Fruit fly (Drosophila melanogaster) whole organism, embryonic: ENCODE data around the gene Trs23.

Experiments used
- Bgb ChIP-seq: fragments of 200-800 bp; sonication (Bioruptor generic); IDR thresholded peaks from 2 replicates; pipeline ENCODE4 v1.3.6; 2022; ENCODE audit warnings: missing biosample characterization, missing genetic modification characterization; ENCODE audit not compliant: partially characterized antibody
- Bteb2 ChIP-seq: fragments of 200-800 bp; sonication (Bioruptor generic); optimal IDR thresholded peaks from 2 replicates; lab custom pipeline; 2016; ENCODE audit warnings: missing biosample characterization, missing genetic modification characterization
- CG1024 ChIP-seq: fragments of 200-800 bp; sonication (Bioruptor generic); IDR thresholded peaks from 2 replicates; pipeline ENCODE4 v1.3.6; 2022; ENCODE audit warnings: missing biosample characterization, missing genetic modification characterization
- CG10959 ChIP-seq: fragments of 200-800 bp; sonication (Bioruptor generic); IDR thresholded peaks from 2 replicates; pipeline ENCODE4 v1.3.6; 2022; ENCODE audit warnings: missing biosample characterization, missing genetic modification characterization
- CG11093 ChIP-seq: fragments of 200-800 bp; sonication (Bioruptor generic); IDR thresholded peaks from 3 replicates; pipeline ENCODE4 v1.3.6; 2022; ENCODE audit warnings: missing biosample characterization, missing genetic modification characterization
- CG11247 ChIP-seq: fragments of 200-800 bp; sonication (Bioruptor generic); IDR thresholded peaks from 2 replicates; pipeline ENCODE4 v1.3.6; 2022; ENCODE audit warnings: missing biosample characterization, missing genetic modification characterization
- CG11398 ChIP-seq: fragments of 200-800 bp; sonication (Bioruptor generic); optimal IDR thresholded peaks from 2 replicates; lab custom pipeline; 2016; ENCODE audit warnings: missing biosample characterization, missing genetic modification characterization
- CG12155 ChIP-seq: fragments of 200-800 bp; sonication (Bioruptor generic); optimal IDR thresholded peaks from 3 replicates; lab custom pipeline; 2016; ENCODE audit warnings: missing biosample characterization, missing genetic modification characterization
- CG12219 ChIP-seq: fragments of 200-800 bp; sonication (Bioruptor generic); optimal IDR thresholded peaks from 3 replicates; lab custom pipeline; 2018; ENCODE audit warnings: missing biosample characterization, mild to moderate bottlenecking, missing genetic modification characterization
- CG12299 ChIP-seq: fragments of 200-800 bp; sonication (Bioruptor generic); optimal IDR thresholded peaks from 2 replicates; lab custom pipeline; 2018; ENCODE audit warnings: missing biosample characterization, mild to moderate bottlenecking, missing genetic modification characterization
- CG13287 ChIP-seq: fragments of 200-800 bp; sonication (Bioruptor generic); IDR thresholded peaks from 2 replicates; pipeline ENCODE4 v1.3.6; 2022; ENCODE audit warnings: missing biosample characterization, missing genetic modification characterization; ENCODE audit not compliant: partially characterized antibody
- CG13424 ChIP-seq: fragments of 200-800 bp; sonication (Bioruptor generic); optimal IDR thresholded peaks from 2 replicates; lab custom pipeline; 2019; ENCODE audit warnings: missing biosample characterization, mild to moderate bottlenecking, missing genetic modification characterization, moderate library complexity
- CG15696 ChIP-seq: fragments of 200-800 bp; sonication (Bioruptor generic); optimal IDR thresholded peaks from 2 replicates; lab custom pipeline; 2019; ENCODE audit warnings: missing biosample characterization, mild to moderate bottlenecking, missing genetic modification characterization, moderate library complexity
- CG17361 ChIP-seq: fragments of 200-800 bp; sonication (Bioruptor generic); IDR thresholded peaks from 3 replicates; pipeline ENCODE4 v1.3.6; 2022; ENCODE audit warnings: missing biosample characterization, missing genetic modification characterization
- CG30403 ChIP-seq: fragments of 200-800 bp; sonication (Bioruptor generic); optimal IDR thresholded peaks from 3 replicates; lab custom pipeline; 2016; ENCODE audit warnings: missing biosample characterization, missing genetic modification characterization
- CG31388 ChIP-seq: fragments of 200-800 bp; sonication (Bioruptor generic); optimal IDR thresholded peaks from 2 replicates; lab custom pipeline; 2016; ENCODE audit warnings: missing biosample characterization, missing genetic modification characterization
- CG31441 ChIP-seq: fragments of 200-800 bp; sonication (Bioruptor generic); IDR thresholded peaks from 2 replicates; pipeline ENCODE4 v1.3.6; 2022; ENCODE audit warnings: missing biosample characterization, missing genetic modification characterization
- CG6654 ChIP-seq: fragments of 200-800 bp; sonication (Bioruptor generic); optimal IDR thresholded peaks from 2 replicates; lab custom pipeline; 2017; ENCODE audit warnings: missing biosample characterization, mild to moderate bottlenecking, missing genetic modification characterization
- CG7963 ChIP-seq: fragments of 200-800 bp; sonication (Bioruptor generic); IDR thresholded peaks from 3 replicates; pipeline ENCODE4 v1.3.6; 2022; ENCODE audit warnings: missing biosample characterization, missing genetic modification characterization; ENCODE audit not compliant: partially characterized antibody
- CrebB ChIP-seq: fragments of 200-800 bp; sonication (Bioruptor generic); optimal IDR thresholded peaks from 3 replicates; lab custom pipeline; 2018; ENCODE audit warnings: missing biosample characterization, mild to moderate bottlenecking, missing genetic modification characterization
- Dbx ChIP-seq: fragments of 200-800 bp; sonication (Bioruptor generic); IDR thresholded peaks from 3 replicates; pipeline ENCODE4 v1.3.6; 2022; ENCODE audit warnings: missing biosample characterization, missing genetic modification characterization
- Dip2 ChIP-seq: fragments of 200-800 bp; sonication (Bioruptor generic); IDR thresholded peaks from 2 replicates; pipeline ENCODE4 v1.3.6; 2022; ENCODE audit warnings: missing biosample characterization, missing genetic modification characterization
- ERR ChIP-seq: fragments of 200-800 bp; sonication (Bioruptor generic); optimal IDR thresholded peaks from 2 replicates; lab custom pipeline; 2016; ENCODE audit warnings: missing biosample characterization, missing genetic modification characterization
- Fer2 ChIP-seq: fragments of 200-800 bp; sonication (Bioruptor generic); optimal IDR thresholded peaks from 2 replicates; lab custom pipeline; 2018; ENCODE audit warnings: missing biosample characterization, mild to moderate bottlenecking, missing genetic modification characterization, moderate library complexity
- HLHmδ ChIP-seq: fragments of 200-800 bp; sonication (Bioruptor generic); optimal IDR thresholded peaks from 2 replicates; lab custom pipeline; 2018; ENCODE audit warnings: missing biosample characterization, mild to moderate bottlenecking, missing genetic modification characterization, moderate library complexity
- Hr3 ChIP-seq: fragments of 200-800 bp; sonication (Bioruptor generic); optimal IDR thresholded peaks from 3 replicates; lab custom pipeline; 2016; ENCODE audit warnings: missing biosample characterization, missing genetic modification characterization
- NK7.1 ChIP-seq: fragments of 200-800 bp; sonication (Bioruptor generic); optimal IDR thresholded peaks from 3 replicates; lab custom pipeline; 2016; ENCODE audit warnings: missing biosample characterization, missing genetic modification characterization
- NfI ChIP-seq: fragments of 200-800 bp; sonication (Bioruptor generic); optimal IDR thresholded peaks from 3 replicates; lab custom pipeline; 2018; ENCODE audit warnings: missing biosample characterization, mild to moderate bottlenecking, missing genetic modification characterization, moderate library complexity
- Oli ChIP-seq: fragments of 200-800 bp; sonication (Bioruptor generic); optimal IDR thresholded peaks from 2 replicates; lab custom pipeline; 2018; ENCODE audit warnings: missing biosample characterization, mild to moderate bottlenecking, missing genetic modification characterization, moderate library complexity
- Sry-β ChIP-seq: fragments of 200-800 bp; sonication (Bioruptor generic); optimal IDR thresholded peaks from 2 replicates; lab custom pipeline; 2018; ENCODE audit warnings: missing biosample characterization, mild to moderate bottlenecking, missing genetic modification characterization, moderate library complexity
- Trl ChIP-seq, 3 experiments: fragments of >200 bp in 2 of 3; fragments of 200-800 bp in 1 of 3; sonication (Bioruptor generic) in 1 of 3; optimal IDR thresholded peaks; 2 replicates in 1 of 3; 3 replicates in 2 of 3; lab custom pipeline; 2016 to 2017; ENCODE audit warnings: missing biosample characterization in 1 of 3, missing genetic modification characterization in 1 of 3
- ase ChIP-seq: fragments of 200-800 bp; sonication (Bioruptor generic); IDR thresholded peaks from 3 replicates; pipeline ENCODE4 v1.3.6; 2022; ENCODE audit warnings: missing biosample characterization, missing genetic modification characterization
- az2 ChIP-seq: fragments of 200-800 bp; sonication (Bioruptor generic); optimal IDR thresholded peaks from 3 replicates; lab custom pipeline; 2016; ENCODE audit warnings: missing biosample characterization, missing genetic modification characterization
- bowl ChIP-seq: fragments of 200-800 bp; sonication (Bioruptor generic); IDR thresholded peaks from 2 replicates; pipeline ENCODE4 v1.3.6; 2022; ENCODE audit warnings: missing biosample characterization, missing genetic modification characterization
- bsh ChIP-seq, 2 experiments: fragments of 200-800 bp; sonication (Bioruptor generic); optimal IDR thresholded peaks; 2 replicates each; lab custom pipeline; 2017 to 2018; ENCODE audit warnings: mild to moderate bottlenecking in 2 of 2, missing biosample characterization in 2 of 2, missing genetic modification characterization in 2 of 2, moderate library complexity in 1 of 2
- dan ChIP-seq: fragments of 200-800 bp; sonication (Bioruptor generic); IDR thresholded peaks from 2 replicates; pipeline ENCODE4 v1.3.6; 2022; ENCODE audit warnings: missing biosample characterization, missing genetic modification characterization
- dm ChIP-seq: fragments of 200-800 bp; sonication (Bioruptor generic); optimal IDR thresholded peaks from 3 replicates; lab custom pipeline; 2016; ENCODE audit warnings: missing biosample characterization, missing genetic modification characterization
- ind ChIP-seq: fragments of 200-800 bp; sonication (Bioruptor generic); optimal IDR thresholded peaks from 3 replicates; lab custom pipeline; 2016; ENCODE audit warnings: missing biosample characterization, missing genetic modification characterization
- kni ChIP-seq: fragments of 200-800 bp; sonication (Bioruptor generic); optimal IDR thresholded peaks from 3 replicates; lab custom pipeline; 2017; ENCODE audit warnings: mild to moderate bottlenecking, missing biosample characterization, missing genetic modification reagents, missing genetic modification characterization
- maf-S ChIP-seq: fragments of 200-800 bp; sonication (Bioruptor generic); optimal IDR thresholded peaks from 2 replicates; lab custom pipeline; 2016; ENCODE audit warnings: missing biosample characterization, missing genetic modification characterization
- nerfin-2 ChIP-seq: fragments of 200-800 bp; sonication (Bioruptor generic); IDR thresholded peaks from 2 replicates; pipeline ENCODE4 v1.3.6; 2022; ENCODE audit warnings: missing biosample characterization, missing genetic modification characterization; ENCODE audit not compliant: partially characterized antibody
- pan ChIP-seq, 4 experiments: fragments of >200 bp in 3 of 4; fragments of 200-800 bp in 1 of 4; sonication (Bioruptor generic) in 1 of 4; optimal IDR thresholded peaks in 3 of 4; IDR thresholded peaks in 1 of 4; 2 replicates each; pipeline versions ENCODE4 v1.3.6 to Lab custom; 2017 to 2022; ENCODE audit warnings: missing biosample characterization in 2 of 4, missing genetic modification characterization in 2 of 4, mixed read lengths in 1 of 4
- pb ChIP-seq: fragments of 200-800 bp; sonication (Bioruptor generic); optimal IDR thresholded peaks from 3 replicates; lab custom pipeline; 2016; ENCODE audit warnings: missing biosample characterization, missing genetic modification characterization
- rib ChIP-seq: fragments of 200-800 bp; sonication (Bioruptor generic); IDR thresholded peaks from 2 replicates; pipeline ENCODE4 v1.3.6; 2022; ENCODE audit warnings: missing biosample characterization, missing genetic modification characterization
- sima ChIP-seq: fragments of 200-800 bp; sonication (Bioruptor generic); optimal IDR thresholded peaks from 2 replicates; lab custom pipeline; 2016; ENCODE audit warnings: missing biosample characterization, missing genetic modification characterization
- sr ChIP-seq: fragments of 200-800 bp; sonication (Bioruptor generic); IDR thresholded peaks from 3 replicates; pipeline ENCODE4 v1.3.6; 2022; ENCODE audit warnings: missing biosample characterization, missing genetic modification characterization
- sug ChIP-seq: fragments of 200-800 bp; optimal IDR thresholded peaks from 2 replicates; lab custom pipeline; 2019; ENCODE audit warnings: missing biosample characterization, mild to moderate bottlenecking, missing genetic modification characterization, moderate library complexity
- tna ChIP-seq: fragments of 200-800 bp; sonication (Bioruptor generic); IDR thresholded peaks from 2 replicates; pipeline ENCODE4 v1.3.6; 2022; ENCODE audit warnings: missing biosample characterization, missing genetic modification characterization; ENCODE audit not compliant: partially characterized antibody
- tup ChIP-seq: fragments of 200-800 bp; sonication (Bioruptor generic); optimal IDR thresholded peaks from 2 replicates; lab custom pipeline; 2016; ENCODE audit warnings: missing biosample characterization, mild to moderate bottlenecking, missing genetic modification characterization, moderate library complexity
- wdn ChIP-seq: fragments of 200-800 bp; sonication (Bioruptor generic); IDR thresholded peaks from 2 replicates; pipeline ENCODE4 v1.3.6; 2022; ENCODE audit warnings: missing biosample characterization, missing genetic modification characterization
- zf30C ChIP-seq: fragments of 200-800 bp; sonication (Bioruptor generic); optimal IDR thresholded peaks from 3 replicates; lab custom pipeline; 2018; ENCODE audit warnings: missing biosample characterization, mild to moderate bottlenecking, missing genetic modification characterization

The Trs23 gene

dm6 chr2L:8709413-8709812 is 23.4 kb downstream of the Trs23 start, which contains the start of gene Hnf4 (continued):
- TF ChIP-seq sug (tag; lab: Kevin White, UChicago) (peak; percentile 28), Dbx (GFP tag; lab: Robert Waterston, UW) (no peak), CG12155 (GFP tag; lab: Kevin White, UChicago) (no peak), Hr3 (GFP tag; lab: Kevin White, UChicago) (no peak), az2 (GFP tag; lab: Kevin White, UChicago) (no peak), dm (no peak), ERR (GFP tag; lab: Kevin White, UChicago) (no peak), tna (0 out of 2 replicates have a peak, but pooled peaks have one; percentile 42), zf30C (no peak), Sry-β (GFP tag; lab: Kevin White, UChicago) (no peak), pan (optimal IDR thresholded peaks at IDR 0.05; lab: Kevin White, UChicago) (no peak), pan (GFP tag; optimal IDR thresholded peaks at IDR 0.05 in 1 of 2, IDR thresholded peaks at IDR 0.05 in 1 of 2) (no peak), CG11398 (GFP tag; lab: Kevin White, UChicago) (no peak), bsh (GFP tag; optimal IDR thresholded peaks at IDR 0.05; lab: Kevin White, UChicago) (no peak), Trl (optimal IDR thresholded peaks at IDR 0.05; lab: Kevin White, UChicago) (no peak), Trl (GFP tag; optimal IDR thresholded peaks at IDR 0.05; lab: Kevin White, UChicago) (no peak), rib (GFP tag; lab: Robert Waterston, UW) (peak; percentile 70), wdn (GFP tag; lab: Robert Waterston, UW) (no peak), NfI (GFP tag; lab: Kevin White, UChicago) (no peak), CG15696 (tag; lab: Kevin White, UChicago) (no peak), CG6654 (no peak), CG11247 (no peak), CG31388 (GFP tag; lab: Kevin White, UChicago) (no peak), CG11093 (GFP tag; lab: Robert Waterston, UW) (no peak), CG10959 (no peak), Bgb (GFP tag; lab: Robert Waterston, UW) (peak; percentile 56), CG1024 (GFP tag; lab: Robert Waterston, UW) (no peak), Bteb2 (no peak), CG13287 (GFP tag; lab: Robert Waterston, UW) (peak; percentile 34; the same call in 1 of the 2 replicates), CG13424 (tag; lab: Kevin White, UChicago) (no peak), nerfin-2 (GFP tag; lab: Robert Waterston, UW) (no peak), CG12299 (tag; lab: Kevin White, UChicago) (no peak), ind (GFP tag; lab: Kevin White, UChicago) (no peak), ase (GFP tag; lab: Robert Waterston, UW) (no peak), Oli (tag; lab: Kevin White, UChicago) (no peak), dan (GFP tag; lab: Robert Waterston, UW) (no peak), tup (no peak), bowl (GFP tag; lab: Robert Waterston, UW) (no peak), CG30403 (GFP tag; lab: Kevin White, UChicago) (no peak), maf-S (no peak), CG7963 (no peak), CrebB (tag; lab: Kevin White, UChicago) (no peak), pb (no peak), sima (no peak), Fer2 (tag; lab: Kevin White, UChicago) (no peak), CG17361 (no peak), CG31441 (GFP tag; lab: Robert Waterston, UW) (no peak), kni (no peak), Dip2 (no peak), CG12219 (GFP tag; lab: Kevin White, UChicago) (no peak), NK7.1 (no peak), sr (no peak), HLHmδ (GFP tag; lab: Kevin White, UChicago) (no peak)
